Fruit fly (Drosophila melanogaster): Measurements from ENCODE around the gene CG31528.

CG31528 gene

DNA sequence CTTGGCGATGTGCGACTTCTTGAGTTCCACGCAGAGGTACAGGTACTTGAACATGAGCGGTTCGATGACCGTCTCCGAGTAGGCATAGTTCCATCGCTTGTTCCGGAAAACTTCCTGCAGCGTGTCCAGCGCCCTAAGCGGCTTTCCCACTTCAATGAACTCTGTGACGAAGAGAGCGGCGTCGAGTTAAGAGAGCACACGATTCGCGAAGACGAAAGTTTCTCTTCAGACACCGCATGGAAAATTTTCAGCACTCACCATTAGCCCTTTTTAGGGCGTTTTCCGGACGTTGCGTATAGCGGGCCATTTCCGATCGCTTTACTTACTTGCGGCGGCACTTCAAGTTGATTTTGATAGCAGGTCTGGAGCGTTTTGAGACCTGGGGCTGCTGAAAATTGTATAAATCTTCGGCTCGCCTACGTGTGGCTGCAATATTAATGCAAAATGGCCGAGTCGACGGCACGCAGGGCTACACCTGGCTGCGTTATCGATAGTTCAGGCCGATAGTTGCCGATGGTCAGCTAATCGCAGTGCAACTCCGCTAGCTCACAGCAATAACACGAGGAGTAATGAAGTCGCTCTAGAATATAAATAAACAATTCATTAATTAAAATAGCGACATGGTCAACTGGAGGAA, 17.3 kb downstream of the CG31528 start, which contains the start of the genes eIF3a and CG1074 (continued):
- TF ChIP-seq Abd-B (GFP tag; optimal IDR thresholded peaks at IDR 0.05) (no peak), tap (tag; optimal IDR thresholded peaks at IDR 0.05) (no peak), CG10274 (GFP tag; optimal IDR thresholded peaks at IDR 0.05) (peak; percentile 39), slp2 (GFP tag; optimal IDR thresholded peaks at IDR 0.05) (peak; percentile 35), CG10979 (tag; optimal IDR thresholded peaks at IDR 0.05) (peak; percentile 56), CG8478 (optimal IDR thresholded peaks at IDR 0.05) (no peak), Neu2 (GFP tag; optimal IDR thresholded peaks at IDR 0.05; ENCODE audit: borderline replicate concordance) (peak; percentile 62), sug (tag; optimal IDR thresholded peaks at IDR 0.05) (peak; percentile 77), CG10366 (GFP tag; IDR thresholded peaks at IDR 0.05) (no peak; the same call in 1 of the 2 replicates), CG31224 (GFP tag; IDR thresholded peaks at IDR 0.05) (no peak), CG3163 (GFP tag; optimal IDR thresholded peaks at IDR 0.05) (peak; percentile 99), Spps (tag; optimal IDR thresholded peaks at IDR 0.05) (peak; percentile 30), CG15514 (GFP tag; optimal IDR thresholded peaks at IDR 0.05) (peak; percentile 91), grn (GFP tag; optimal IDR thresholded peaks at IDR 0.05) (no peak), unc-4 (GFP tag; IDR thresholded peaks at IDR 0.05; ENCODE audit: partially characterized antibody) (peak; percentile 96), nau (GFP tag; optimal IDR thresholded peaks at IDR 0.05) (no peak), CG10543 (GFP tag; optimal IDR thresholded peaks at IDR 0.05) (peak; percentile 78), Med (GFP tag) (peak; percentile 97), ash1 (GFP tag; optimal IDR thresholded peaks at IDR 0.05) (peak; percentile 78), CoRest (tag; optimal IDR thresholded peaks at IDR 0.05) (peak; percentile 51), CG12071 (GFP tag; optimal IDR thresholded peaks at IDR 0.05) (no peak), sob (GFP tag; IDR thresholded peaks at IDR 0.05) (peak; percentile 86), Elba2 (GFP tag; optimal IDR thresholded peaks at IDR 0.05) (peak; percentile 11), CG1792 (GFP tag; optimal IDR thresholded peaks at IDR 0.05) (peak; percentile 69), CG3281 (GFP tag; optimal IDR thresholded peaks at IDR 0.05) (peak; percentile 78), knrl (GFP tag; IDR thresholded peaks at IDR 0.05; ENCODE audit: partially characterized antibody) (peak; percentile 97), CG17612 (GFP tag; IDR thresholded peaks at IDR 0.05) (no peak), CG1024 (GFP tag; IDR thresholded peaks at IDR 0.05) (peak; percentile 68; the same call in 1 of the 2 replicates), CG10431 (GFP tag; optimal IDR thresholded peaks at IDR 0.05) (peak; percentile 67), eve (GFP tag; optimal IDR thresholded peaks at IDR 0.05) (no peak), CG8281 (tag; optimal IDR thresholded peaks at IDR 0.05) (no peak), pita (GFP tag; optimal IDR thresholded peaks at IDR 0.05) (no peak), CG9817 (tag; optimal IDR thresholded peaks at IDR 0.05) (peak; percentile 51), Blimp-1 (GFP tag; optimal IDR thresholded peaks at IDR 0.05) (no peak), D (optimal IDR thresholded peaks at IDR 0.05) (no peak), D (GFP tag; optimal IDR thresholded peaks at IDR 0.05) (no peak), Jarid2 (GFP tag; optimal IDR thresholded peaks at IDR 0.05) (no peak), gcm2 (GFP tag; optimal IDR thresholded peaks at IDR 0.05) (peak; percentile 51), Rfx (GFP tag; IDR thresholded peaks at IDR 0.05) (peak; percentile 86), CG15479 (GFP tag; optimal IDR thresholded peaks at IDR 0.05) (peak; percentile 13), cato (GFP tag; optimal IDR thresholded peaks at IDR 0.05; ENCODE audit: borderline replicate concordance) (no peak), hb (GFP tag; IDR thresholded peaks at IDR 0.05; ENCODE audit: partially characterized antibody) (peak; percentile 97), ems (GFP tag; optimal IDR thresholded peaks at IDR 0.05) (peak; percentile 57), z (GFP tag; IDR thresholded peaks at IDR 0.05) (no peak), CG14965 (GFP tag; optimal IDR thresholded peaks at IDR 0.05; ENCODE audit: borderline replicate concordance) (no peak), zfh2 (GFP tag; optimal IDR thresholded peaks at IDR 0.05) (peak; percentile 52), CG7357 (GFP tag; IDR thresholded peaks at IDR 0.05) (no peak), Dll (GFP tag; IDR thresholded peaks at IDR 0.05; ENCODE audit: partially characterized antibody) (peak; percentile 91), CHES-1-like (GFP tag; optimal IDR thresholded peaks at IDR 0.05) (peak; percentile 75), lilli (GFP tag; optimal IDR thresholded peaks at IDR 0.05) (peak; percentile 79)
